Fruit fly (Drosophila melanogaster) whole organism, pupa: ENCODE results near the gene gammaCOP.

Experiments used
- CG10348 ChIP-seq: fragments of 200-800 bp; sonication (Bioruptor generic); IDR thresholded peaks from 2 replicates; pipeline ENCODE4 v1.3.6; 2022; ENCODE audit warnings: missing biosample characterization, missing genetic modification characterization
- CG13204 ChIP-seq: fragments of 200-800 bp; sonication (Bioruptor generic); optimal IDR thresholded peaks from 2 replicates; lab custom pipeline; 2018; ENCODE audit warnings: missing biosample characterization, mild to moderate bottlenecking, missing genetic modification characterization, moderate library complexity
- CG14655 ChIP-seq: fragments of 200-800 bp; sonication (Bioruptor generic); optimal IDR thresholded peaks from 3 replicates; lab custom pipeline; 2017; ENCODE audit warnings: mild to moderate bottlenecking, missing biosample characterization, missing genetic modification reagents, missing genetic modification characterization
- CG17806 ChIP-seq: fragments of 200-800 bp; sonication (Bioruptor generic); optimal IDR thresholded peaks from 2 replicates; lab custom pipeline; 2018; ENCODE audit warnings: missing biosample characterization, mild to moderate bottlenecking, missing genetic modification characterization, moderate library complexity
- CG4496 ChIP-seq: fragments of 200-800 bp; sonication (Bioruptor generic); IDR thresholded peaks from 3 replicates; pipeline ENCODE4 v1.3.6; 2022; ENCODE audit warnings: missing biosample characterization, missing genetic modification characterization
- CG9948 ChIP-seq: fragments of 200-800 bp; sonication (Bioruptor generic); optimal IDR thresholded peaks from 2 replicates; lab custom pipeline; 2018; ENCODE audit warnings: missing biosample characterization, mild to moderate bottlenecking, missing genetic modification characterization, moderate library complexity
- D1 ChIP-seq: fragments of 200-800 bp; sonication (Bioruptor generic); optimal IDR thresholded peaks from 2 replicates; lab custom pipeline; 2018; ENCODE audit warnings: missing biosample characterization, mild to moderate bottlenecking, missing genetic modification characterization, moderate library complexity
- Ets98B ChIP-seq: fragments of 200-800 bp; sonication (Bioruptor generic); IDR thresholded peaks from 2 replicates; pipeline ENCODE4 v1.3.6; 2022; ENCODE audit warnings: missing biosample characterization, missing genetic modification characterization
- Pif1A ChIP-seq: fragments of 200-800 bp; sonication (Bioruptor generic); optimal IDR thresholded peaks from 3 replicates; lab custom pipeline; 2016; ENCODE audit warnings: missing biosample characterization, missing genetic modification characterization

DNA sequence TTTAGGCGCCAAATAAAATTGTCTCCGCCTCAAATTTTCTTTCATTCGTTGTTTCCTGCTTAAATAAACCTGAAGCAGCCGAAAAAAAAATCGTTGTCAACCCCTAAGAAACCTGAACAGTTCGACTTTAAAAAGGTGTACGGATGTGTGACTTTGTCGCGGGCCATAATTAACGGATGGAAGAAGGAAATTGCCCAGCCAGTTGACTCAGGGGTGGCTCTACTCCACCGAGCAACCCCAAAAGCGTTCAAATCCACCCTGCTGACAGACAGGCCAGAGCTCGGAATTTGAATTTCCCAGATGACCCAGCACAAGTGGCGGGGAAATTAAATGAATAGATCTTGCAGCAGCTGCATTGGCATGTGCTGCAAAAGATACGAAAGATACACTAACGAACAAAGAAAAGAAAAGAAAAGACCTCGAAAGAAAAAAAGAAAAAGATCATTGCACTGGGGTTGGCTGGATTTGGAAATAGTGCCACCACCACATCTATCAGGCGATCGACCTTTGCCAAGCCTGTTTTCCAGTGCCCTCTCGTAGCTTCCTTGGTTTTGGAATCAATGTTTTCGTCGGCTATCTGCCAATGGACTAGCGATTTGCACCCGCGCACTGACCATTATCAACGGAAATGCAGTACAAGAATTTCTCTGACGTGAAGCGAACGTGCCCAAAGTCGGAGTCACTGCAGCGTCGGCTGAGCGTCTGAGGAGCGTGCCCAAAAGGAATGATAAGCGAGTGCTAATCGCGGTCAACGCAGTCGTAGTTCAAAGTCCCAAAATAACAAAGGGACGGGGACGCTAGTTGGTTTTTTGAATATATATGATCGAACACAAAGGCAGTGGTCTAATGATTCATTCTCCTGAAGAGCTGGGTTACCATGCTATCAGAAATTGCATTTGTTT is 34.5 kb downstream of the gammaCOP start:
- TF ChIP-seq CG9948 (tag; lab: Kevin White, UChicago) (no peak), CG13204 (GFP tag; lab: Kevin White, UChicago) (no peak), CG4496 (no peak), D1 (tag; lab: Kevin White, UChicago) (no peak), Ets98B (GFP tag; lab: Robert Waterston, UW) (no peak), CG17806 (no peak), CG10348 (no peak), CG14655 (no peak), Pif1A (GFP tag; lab: Kevin White, UChicago) (no peak)
